Fruit fly (Drosophila melanogaster): Measurements from ENCODE around the gene Nup154.

The Nup154 gene

dm6 chr2L:10987370-10987853 lies 17.2 kb upstream of the Nup154 start, which contains the start of the genes piwi and CG12253 (continued):
- TF ChIP-seq CG2116 (GFP tag; optimal IDR thresholded peaks at IDR 0.05) (peak; percentile 57), CG15514 (GFP tag; optimal IDR thresholded peaks at IDR 0.05) (peak; percentile 32), CG30020 (tag; optimal IDR thresholded peaks at IDR 0.05) (peak; percentile 80), CG11247 (GFP tag; IDR thresholded peaks at IDR 0.05) (peak; percentile 74), gro (GFP tag; optimal IDR thresholded peaks at IDR 0.05) (no peak), ac (GFP tag; optimal IDR thresholded peaks at IDR 0.05) (no peak), hkb (optimal IDR thresholded peaks at IDR 0.05) (no peak), hkb (GFP tag; IDR thresholded peaks at IDR 0.05) (peak; percentile 21; the same call in 1 of the 2 replicates), inv (GFP tag; IDR thresholded peaks at IDR 0.05; ENCODE audit: partially characterized antibody) (no peak), CG9817 (tag; optimal IDR thresholded peaks at IDR 0.05) (peak; percentile 78), Oli (tag; optimal IDR thresholded peaks at IDR 0.05) (no peak), CG13624 (GFP tag; optimal IDR thresholded peaks at IDR 0.05) (no peak), Dad (GFP tag; optimal IDR thresholded peaks at IDR 0.05) (no peak), Hmr (GFP tag; optimal IDR thresholded peaks at IDR 0.05) (no peak), CG12769 (tag; optimal IDR thresholded peaks at IDR 0.05) (no peak), CG7839 (tag; optimal IDR thresholded peaks at IDR 0.05) (no peak), Lhr (GFP tag; optimal IDR thresholded peaks at IDR 0.05) (peak; percentile 48), CG16813 (GFP tag; IDR thresholded peaks at IDR 0.05; ENCODE audit: partially characterized antibody) (no peak), MESR4 (GFP tag; optimal IDR thresholded peaks at IDR 0.05) (no peak), CG12744 (GFP tag; optimal IDR thresholded peaks at IDR 0.05) (no peak), eyg (GFP tag; optimal IDR thresholded peaks at IDR 0.05) (no peak), CG16779 (GFP tag; IDR thresholded peaks at IDR 0.05) (no peak), CG7357 (GFP tag; IDR thresholded peaks at IDR 0.05) (no peak), zf30C (GFP tag; optimal IDR thresholded peaks at IDR 0.05) (peak; percentile 39), Camta (GFP tag; optimal IDR thresholded peaks at IDR 0.05) (peak; percentile 21), NC2α (GFP tag; optimal IDR thresholded peaks at IDR 0.05) (no peak), CG12071 (GFP tag; optimal IDR thresholded peaks at IDR 0.05) (no peak), CG3065 (GFP tag; optimal IDR thresholded peaks at IDR 0.05) (peak; percentile 53), eve (GFP tag; optimal IDR thresholded peaks at IDR 0.05) (no peak), odd (GFP tag; optimal IDR thresholded peaks at IDR 0.05) (peak; percentile 54), Optix (GFP tag; IDR thresholded peaks at IDR 0.05) (no peak), fd102C (GFP tag; optimal IDR thresholded peaks at IDR 0.05) (no peak), Nf-YB (GFP tag; optimal IDR thresholded peaks at IDR 0.05) (peak; percentile 70), Ada2b (GFP tag; IDR thresholded peaks at IDR 0.05) (peak; percentile 49; the same call in 1 of the 2 replicates), CG31388 (GFP tag; optimal IDR thresholded peaks at IDR 0.05) (no peak), vfl (GFP tag; optimal IDR thresholded peaks at IDR 0.05) (no peak), CG4730 (GFP tag; IDR thresholded peaks at IDR 0.05) (no peak), dati (GFP tag; IDR thresholded peaks at IDR 0.05) (no peak), Spps (tag; optimal IDR thresholded peaks at IDR 0.05) (peak; percentile 14), Stat92E (GFP tag; optimal IDR thresholded peaks at IDR 0.05) (no peak), Med (GFP tag) (peak; percentile 58), ash1 (GFP tag; optimal IDR thresholded peaks at IDR 0.05) (no peak), Mrtf (GFP tag; IDR thresholded peaks at IDR 0.05) (no peak; the same call in 2 of the 3 replicates), CG10654 (GFP tag; optimal IDR thresholded peaks at IDR 0.05) (peak; percentile 18), CG18599 (GFP tag; optimal IDR thresholded peaks at IDR 0.05) (no peak), ttk (GFP tag; IDR thresholded peaks at IDR 0.05) (peak; percentile 87), shn (GFP tag; optimal IDR thresholded peaks at IDR 0.05) (peak; percentile 35), Mad (GFP tag; optimal IDR thresholded peaks at IDR 0.05) (no peak), NK7.1 (GFP tag; optimal IDR thresholded peaks at IDR 0.05) (no peak), Dp (GFP tag; optimal IDR thresholded peaks at IDR 0.05) (peak; percentile 40), Pdp1 (GFP tag; optimal IDR thresholded peaks at IDR 0.05) (no peak)
